Worm (Caenorhabditis elegans) whole organism, dauer: ENCODE measurements around the gene ser-2.

Source experiments
- unc-62 ChIP-seq: sonication (generic microtip); optimal IDR thresholded peaks from 2 replicates; lab custom pipeline; 2017; ENCODE audit warnings: missing biosample characterization, missing genetic modification reagents, missing genetic modification characterization

The ser-2 gene

ce11 chrX:15241169-15241568 lies 61.6 kb downstream of the ser-2 start:
- no peak for TF ChIP-seq unc-62 (GFP tag; lab: Kevin White, UChicago)
